Fruit fly (Drosophila melanogaster) whole organism, prepupa: Measurements from ENCODE around the gene Acp29AB.

Experiments used
- CG10631 ChIP-seq: fragments of 200-800 bp; sonication (Bioruptor generic); optimal IDR thresholded peaks from 2 replicates; lab custom pipeline; 2016; ENCODE audit warnings: missing biosample characterization, missing genetic modification characterization
- CG11294 ChIP-seq: fragments of 200-800 bp; sonication (Bioruptor generic); IDR thresholded peaks from 2 replicates; pipeline ENCODE4 v1.3.6; 2022; ENCODE audit warnings: missing biosample characterization, missing genetic modification characterization
- CG11762 ChIP-seq: fragments of 200-800 bp; sonication (Bioruptor generic); optimal IDR thresholded peaks from 3 replicates; lab custom pipeline; 2016; ENCODE audit warnings: missing biosample characterization, missing genetic modification characterization; ENCODE audit not compliant: insufficient read depth
- CG15336 ChIP-seq: fragments of 200-800 bp; sonication (Bioruptor generic); IDR thresholded peaks from 2 replicates; pipeline ENCODE4 v1.3.6; 2022; ENCODE audit warnings: missing biosample characterization, missing genetic modification characterization
- CG1621 ChIP-seq: fragments of 200-800 bp; sonication (Bioruptor generic); optimal IDR thresholded peaks from 3 replicates; lab custom pipeline; 2018; ENCODE audit warnings: missing biosample characterization, mild to moderate bottlenecking, missing genetic modification characterization
- CG3032 ChIP-seq: fragments of 200-800 bp; optimal IDR thresholded peaks from 2 replicates; lab custom pipeline; 2019; ENCODE audit warnings: missing biosample characterization, mild to moderate bottlenecking, missing genetic modification characterization, moderate library complexity
- CG31627 ChIP-seq: fragments of 200-800 bp; sonication (Bioruptor generic); optimal IDR thresholded peaks from 3 replicates; lab custom pipeline; 2016; ENCODE audit warnings: missing biosample characterization, missing genetic modification characterization
- CG32006 ChIP-seq: fragments of 200-800 bp; sonication (Bioruptor generic); optimal IDR thresholded peaks from 3 replicates; lab custom pipeline; 2017; ENCODE audit warnings: missing biosample characterization, mild to moderate bottlenecking, missing genetic modification characterization
- CG34406 ChIP-seq: fragments of 200-800 bp; sonication (Bioruptor generic); optimal IDR thresholded peaks from 3 replicates; lab custom pipeline; 2016; ENCODE audit warnings: missing biosample characterization, missing genetic modification characterization
- CG3919 ChIP-seq: fragments of 200-800 bp; sonication (Bioruptor generic); optimal IDR thresholded peaks from 3 replicates; lab custom pipeline; 2016; ENCODE audit warnings: missing biosample characterization, missing genetic modification characterization
- CG4318 ChIP-seq: fragments of 200-800 bp; sonication (Bioruptor generic); optimal IDR thresholded peaks from 3 replicates; lab custom pipeline; 2017; ENCODE audit warnings: missing biosample characterization, mild to moderate bottlenecking, missing genetic modification characterization
- CG6163 ChIP-seq: fragments of 200-800 bp; sonication (Bioruptor generic); IDR thresholded peaks from 3 replicates; pipeline ENCODE4 v1.3.6; 2022; ENCODE audit warnings: missing biosample characterization, missing genetic modification characterization
- CG6808 ChIP-seq: fragments of 200-800 bp; sonication (Bioruptor generic); optimal IDR thresholded peaks from 3 replicates; lab custom pipeline; 2017; ENCODE audit warnings: missing biosample characterization, missing genetic modification characterization, mild to moderate bottlenecking, moderate library complexity, missing genetic modification reagents
- CG6854 ChIP-seq: fragments of 200-800 bp; sonication (Bioruptor generic); optimal IDR thresholded peaks from 2 replicates; lab custom pipeline; 2017; ENCODE audit warnings: missing biosample characterization, mild to moderate bottlenecking, missing genetic modification characterization
- CG8119 ChIP-seq: fragments of 200-800 bp; sonication (Bioruptor generic); IDR thresholded peaks from 3 replicates; pipeline ENCODE4 v1.3.6; 2022; ENCODE audit warnings: missing biosample characterization, missing genetic modification characterization
- CG8319 ChIP-seq: fragments of 200-800 bp; sonication (Bioruptor generic); optimal IDR thresholded peaks from 3 replicates; lab custom pipeline; 2016; ENCODE audit warnings: missing biosample characterization, missing genetic modification characterization
- CG8632 ChIP-seq: fragments of 200-800 bp; sonication (Bioruptor generic); optimal IDR thresholded peaks from 3 replicates; lab custom pipeline; 2016; ENCODE audit warnings: missing biosample characterization, missing genetic modification characterization
- CG9139 ChIP-seq: fragments of 200-800 bp; sonication (Bioruptor generic); optimal IDR thresholded peaks from 3 replicates; lab custom pipeline; 2017; ENCODE audit warnings: missing biosample characterization, mild to moderate bottlenecking, missing genetic modification characterization
- Eip75B ChIP-seq: fragments of 200-800 bp; sonication (Bioruptor generic); optimal IDR thresholded peaks from 3 replicates; lab custom pipeline; 2016; ENCODE audit warnings: missing biosample characterization, missing genetic modification characterization
- Eip78C ChIP-seq: fragments of 200-800 bp; sonication (Bioruptor generic); peaks from one replicate; lab custom pipeline; 2016; ENCODE audit warnings: missing biosample characterization, missing genetic modification characterization
- Eip93F ChIP-seq: fragments of 200-800 bp; sonication (Bioruptor generic); optimal IDR thresholded peaks from 2 replicates; lab custom pipeline; 2016; ENCODE audit warnings: missing biosample characterization, mild to moderate bottlenecking, missing genetic modification characterization
- Ets21C ChIP-seq: fragments of 200-800 bp; sonication (Bioruptor generic); optimal IDR thresholded peaks from 3 replicates; lab custom pipeline; 2016; ENCODE audit warnings: missing biosample characterization, missing genetic modification characterization
- Ets96B ChIP-seq: fragments of 200-800 bp; optimal IDR thresholded peaks from 2 replicates; lab custom pipeline; 2019; ENCODE audit warnings: missing biosample characterization, mild to moderate bottlenecking, missing genetic modification characterization, moderate library complexity
- Gug ChIP-seq: fragments of 200-800 bp; sonication (Bioruptor generic); IDR thresholded peaks from 2 replicates; pipeline ENCODE4 v1.3.6; 2022; ENCODE audit warnings: missing biosample characterization, missing genetic modification characterization
- Hr38 ChIP-seq: sonication (Bioruptor generic); optimal IDR thresholded peaks from 2 replicates; lab custom pipeline; 2016; ENCODE audit warnings: missing biosample characterization, missing genetic modification characterization
- Hr39 ChIP-seq: fragments of 200-800 bp; sonication (Bioruptor generic); optimal IDR thresholded peaks from 2 replicates; lab custom pipeline; 2016; ENCODE audit warnings: missing biosample characterization, missing genetic modification characterization
- Hr4 ChIP-seq: fragments of 200-800 bp; sonication (Bioruptor generic); optimal IDR thresholded peaks from 3 replicates; lab custom pipeline; 2016; ENCODE audit warnings: missing biosample characterization, missing genetic modification characterization
- Lpt ChIP-seq: fragments of 200-800 bp; sonication (Bioruptor generic); optimal IDR thresholded peaks from 3 replicates; lab custom pipeline; 2016; ENCODE audit warnings: missing biosample characterization, missing genetic modification characterization
- Met ChIP-seq: fragments of 200-800 bp; sonication (Bioruptor generic); optimal IDR thresholded peaks from 3 replicates; lab custom pipeline; 2016; ENCODE audit warnings: missing biosample characterization, missing genetic modification characterization
- OdsH ChIP-seq: fragments of 200-800 bp; sonication (Bioruptor generic); optimal IDR thresholded peaks from 3 replicates; lab custom pipeline; 2016; ENCODE audit warnings: missing biosample characterization, missing genetic modification characterization
- Smox ChIP-seq: fragments of 200-800 bp; sonication (Bioruptor generic); optimal IDR thresholded peaks from 3 replicates; lab custom pipeline; 2016; ENCODE audit warnings: missing biosample characterization, missing genetic modification characterization
- Sox14 ChIP-seq: fragments of 200-800 bp; sonication (Bioruptor generic); optimal IDR thresholded peaks from 3 replicates; lab custom pipeline; 2016; ENCODE audit warnings: missing biosample characterization, missing genetic modification characterization
- Sox15 ChIP-seq: fragments of 200-800 bp; sonication (Bioruptor generic); optimal IDR thresholded peaks from 3 replicates; lab custom pipeline; 2016; ENCODE audit warnings: missing biosample characterization, missing genetic modification characterization
- achi ChIP-seq: fragments of 200-800 bp; sonication (Bioruptor generic); optimal IDR thresholded peaks from 3 replicates; lab custom pipeline; 2016; ENCODE audit warnings: missing biosample characterization, missing genetic modification characterization
- acj6 ChIP-seq: fragments of 200-800 bp; sonication (Bioruptor generic); optimal IDR thresholded peaks from 3 replicates; lab custom pipeline; 2016; ENCODE audit warnings: missing biosample characterization, missing genetic modification characterization
- cyc ChIP-seq: fragments of 200-800 bp; sonication (Bioruptor generic); optimal IDR thresholded peaks from 3 replicates; lab custom pipeline; 2016; ENCODE audit warnings: missing biosample characterization, missing genetic modification characterization
- dac ChIP-seq: fragments of 200-800 bp; sonication (Bioruptor generic); optimal IDR thresholded peaks from 2 replicates; lab custom pipeline; 2017; ENCODE audit warnings: missing biosample characterization, mild to moderate bottlenecking, missing genetic modification characterization
- dsx ChIP-seq: fragments of 200-800 bp; optimal IDR thresholded peaks from 3 replicates; lab custom pipeline; 2019; ENCODE audit warnings: missing biosample characterization, mild to moderate bottlenecking, missing genetic modification characterization, moderate library complexity; ENCODE audit not compliant: poor library complexity, severe bottlenecking
- eg ChIP-seq: fragments of 200-800 bp; sonication (Bioruptor generic); IDR thresholded peaks from 3 replicates; pipeline ENCODE4 v1.3.6; 2022; ENCODE audit warnings: missing biosample characterization, missing genetic modification characterization
- esn ChIP-seq: fragments of 200-800 bp; sonication (Bioruptor generic); optimal IDR thresholded peaks from 2 replicates; lab custom pipeline; 2016; ENCODE audit warnings: missing biosample characterization, mild to moderate bottlenecking, missing genetic modification characterization, moderate library complexity
- fd59A ChIP-seq: fragments of 200-800 bp; sonication (Bioruptor generic); optimal IDR thresholded peaks from 2 replicates; lab custom pipeline; 2017; ENCODE audit warnings: missing biosample characterization, mild to moderate bottlenecking, missing genetic modification characterization, missing genetic modification reagents
- net ChIP-seq: fragments of 200-800 bp; sonication (Bioruptor generic); optimal IDR thresholded peaks from 3 replicates; lab custom pipeline; 2016; ENCODE audit warnings: missing biosample characterization, missing genetic modification characterization
- pdm3 ChIP-seq: fragments of 200-800 bp; sonication (Bioruptor generic); optimal IDR thresholded peaks from 3 replicates; lab custom pipeline; 2016; ENCODE audit warnings: missing biosample characterization, missing genetic modification characterization
- salr ChIP-seq, 2 experiments: fragments of 200-800 bp; sonication (Bioruptor generic); optimal IDR thresholded peaks; 3 replicates each; lab custom pipeline; 2016 to 2018; ENCODE audit warnings: missing biosample characterization in 2 of 2, missing genetic modification characterization in 2 of 2, mild to moderate bottlenecking in 1 of 2
- spab ChIP-seq: fragments of 200-800 bp; sonication (Bioruptor generic); optimal IDR thresholded peaks from 2 replicates; lab custom pipeline; 2017; ENCODE audit warnings: missing biosample characterization, mild to moderate bottlenecking, missing genetic modification characterization, missing genetic modification reagents
- svp ChIP-seq: fragments of 200-800 bp; sonication (Bioruptor generic); peaks from one replicate; lab custom pipeline; 2016; ENCODE audit warnings: missing biosample characterization, missing genetic modification characterization
- topi ChIP-seq: fragments of 200-800 bp; sonication (Bioruptor generic); optimal IDR thresholded peaks from 3 replicates; lab custom pipeline; 2016; ENCODE audit warnings: missing biosample characterization, missing genetic modification characterization
- vri ChIP-seq: fragments of 200-800 bp; sonication (Bioruptor generic); optimal IDR thresholded peaks from 3 replicates; lab custom pipeline; 2016; ENCODE audit warnings: missing biosample characterization, mild to moderate bottlenecking, missing genetic modification characterization

The Acp29AB gene

DNA sequence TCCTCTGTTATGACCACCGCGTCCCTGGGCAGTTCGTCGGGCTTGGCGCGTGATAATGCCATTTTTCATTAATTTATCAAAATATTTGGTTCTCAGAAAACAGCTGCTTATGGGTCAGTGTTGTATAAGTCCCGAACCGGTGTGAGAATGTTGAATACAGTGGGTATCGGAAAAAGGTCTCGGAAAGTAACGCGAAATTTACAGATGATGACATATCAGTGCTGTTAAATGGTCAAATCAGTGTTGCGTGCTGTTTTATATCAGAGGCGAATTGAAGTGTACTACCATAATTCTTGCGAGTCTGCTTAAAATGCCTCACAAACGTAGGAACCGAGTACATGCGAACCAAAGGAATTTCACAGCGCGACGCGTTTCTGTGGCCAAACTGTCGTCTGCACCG is 10.4 kb downstream of the Acp29AB start, which contains the start of the genes CG13392 and Rcd4 (continued):
- TF ChIP-seq Hr38 (GFP tag; lab: Kevin White, UChicago) (no peak), eg (GFP tag; lab: Robert Waterston, UW) (peak; percentile 64), CG31627 (peak; percentile 80), fd59A (GFP tag; lab: Kevin White, UChicago) (no peak), Eip93F (GFP tag; lab: Kevin White, UChicago) (no peak), spab (GFP tag; lab: Kevin White, UChicago) (no peak), CG3032 (peak; percentile 47), Eip75B (GFP tag; lab: Kevin White, UChicago) (peak; percentile 50), CG32006 (peak; percentile 41), CG6854 (GFP tag; lab: Kevin White, UChicago) (peak; percentile 36), acj6 (peak; percentile 60), CG11762 (GFP tag; lab: Kevin White, UChicago) (peak; percentile 21), vri (GFP tag; lab: Kevin White, UChicago) (peak; percentile 92), Eip78C (peak; percentile 78)
- TF ChIP-seq, all 60 proteins: peak for 44

dm6 chr2L:8381508-8382036 is 11.4 kb downstream of the Acp29AB start, which contains the start of gene AlaRS:
Gene AlaRS (minus strand): TSS chr2L:8381764.
- peak; percentile 52 for TF ChIP-seq Met
- peak; percentile 45; the same call in 1 of the 3 replicates for TF ChIP-seq CG8119 (GFP tag; lab: Robert Waterston, UW)
- peak; percentile 44 for TF ChIP-seq topi (GFP tag; lab: Kevin White, UChicago)
- TF ChIP-seq CG15336, result peak; percentile 39
- TF ChIP-seq cyc (GFP tag; lab: Kevin White, UChicago), result peak; percentile 29
- TF ChIP-seq Gug (GFP tag; lab: Robert Waterston, UW), result no peak
- peak; percentile 2 for TF ChIP-seq CG8632 (GFP tag; lab: Kevin White, UChicago)
- peak; percentile 38 for TF ChIP-seq Eip75B (GFP tag; lab: Kevin White, UChicago)
- TF ChIP-seq Smox (GFP tag; lab: Kevin White, UChicago), result peak; percentile 64
- no peak for TF ChIP-seq Ets21C (GFP tag; lab: Kevin White, UChicago)
- TF ChIP-seq Sox14 (GFP tag; lab: Kevin White, UChicago), result peak; percentile 45
- no peak for TF ChIP-seq CG1621 (tag; lab: Kevin White, UChicago)
- peak; percentile 32 for TF ChIP-seq net
- peak; percentile 69 for TF ChIP-seq svp (GFP tag; lab: Kevin White, UChicago)
- peak; percentile 37; the same call in 1 of the 3 replicates for TF ChIP-seq CG6163 (GFP tag; lab: Robert Waterston, UW)
- peak; percentile 15 for TF ChIP-seq CG6808 (GFP tag; lab: Kevin White, UChicago)
- TF ChIP-seq OdsH (GFP tag; lab: Kevin White, UChicago), result peak; percentile 59
- TF ChIP-seq Hr4 (GFP tag; lab: Kevin White, UChicago), result peak; percentile 48
- no peak for TF ChIP-seq Hr38 (GFP tag; lab: Kevin White, UChicago)
- peak; percentile 42 for TF ChIP-seq pdm3
- TF ChIP-seq esn (GFP tag; lab: Kevin White, UChicago), result peak; percentile 63
- peak; percentile 37 for TF ChIP-seq acj6
- peak; percentile 1 for TF ChIP-seq Ets96B
- peak; percentile 12 for TF ChIP-seq Sox15 (GFP tag; lab: Kevin White, UChicago)
- TF ChIP-seq spab (GFP tag; lab: Kevin White, UChicago), result no peak
- no peak for TF ChIP-seq dac (GFP tag; lab: Kevin White, UChicago)
- TF ChIP-seq Eip93F (GFP tag; lab: Kevin White, UChicago), result peak; percentile 9
- peak; percentile 8 for TF ChIP-seq CG3032
- no peak for TF ChIP-seq CG8319 (GFP tag; lab: Kevin White, UChicago)
- peak; percentile 19 for TF ChIP-seq CG31627
- TF ChIP-seq CG11294 (GFP tag; lab: Robert Waterston, UW), result no peak
- peak; percentile 71 for TF ChIP-seq vri (GFP tag; lab: Kevin White, UChicago)
- TF ChIP-seq CG9139 (GFP tag; lab: Kevin White, UChicago), result peak; percentile 6
- peak; percentile 39 for TF ChIP-seq achi
- no peak for TF ChIP-seq CG4318 (GFP tag; lab: Kevin White, UChicago)
- peak; percentile 32 for TF ChIP-seq CG10631 (GFP tag; lab: Kevin White, UChicago)
- TF ChIP-seq eg (GFP tag; lab: Robert Waterston, UW), result 0 out of 3 replicates have a peak, but pooled peaks have one; percentile 48
- TF ChIP-seq salr (GFP tag; optimal IDR thresholded peaks at IDR 0.05; lab: Kevin White, UChicago), result peak in 1 of 2 experiments; percentile 19
- peak; percentile 14 for TF ChIP-seq CG32006
- no peak for TF ChIP-seq Lpt (GFP tag; lab: Kevin White, UChicago)
- peak; percentile 5 for TF ChIP-seq CG6854 (GFP tag; lab: Kevin White, UChicago)
- TF ChIP-seq CG3919 (GFP tag; lab: Kevin White, UChicago), result peak; percentile 48
- TF ChIP-seq Hr39, result peak; percentile 32
- peak; percentile 46 for TF ChIP-seq dsx (GFP tag; lab: Kevin White, UChicago)
- TF ChIP-seq CG34406 (GFP tag; lab: Kevin White, UChicago), result peak; percentile 29
